Worm (Caenorhabditis elegans): Measurements from ENCODE around the gene xrn-1.
A peak's percentile ranks its signal among the peaks of the same experiment; 100 is the strongest.

Gene xrn-1

DNA sequence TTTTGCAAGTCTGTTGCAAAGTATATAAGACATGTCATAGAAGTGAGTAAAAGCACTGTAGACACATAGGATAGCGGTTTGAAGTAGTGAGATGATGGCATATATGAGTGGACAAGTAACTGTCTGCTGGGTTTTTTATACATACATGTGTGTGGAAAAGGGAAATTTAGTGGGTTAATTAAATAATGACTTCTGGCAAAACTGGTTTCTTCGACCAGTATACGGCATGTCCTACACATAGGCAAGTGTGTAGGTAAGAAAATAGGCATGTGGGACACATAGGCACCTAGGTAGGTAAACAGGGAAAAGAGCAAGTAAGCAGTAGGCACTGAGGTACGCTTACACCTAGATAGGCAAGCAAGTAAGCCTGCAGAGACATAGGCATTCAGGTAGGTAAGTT is 25.9 kb downstream of the xrn-1 start, which contains the start of gene col-87:
Gene col-87, minus strand, starts transcription at position 101 of the 400 bp plus-strand sequence.
- TF ChIP-seq ceh-34 (tag; optimal IDR thresholded peaks at IDR 0.05) (no peak), ceh-18 (tag; optimal IDR thresholded peaks at IDR 0.05) (no peak), mec-3 (tag; optimal IDR thresholded peaks at IDR 0.05; ENCODE audit: borderline replicate concordance) (no peak), npax-4 (tag; optimal IDR thresholded peaks at IDR 0.05) (no peak), ceh-9 (tag; optimal IDR thresholded peaks at IDR 0.05) (no peak), ceh-31 (tag; optimal IDR thresholded peaks at IDR 0.05) (no peak), C38D4.7 (GFP tag; optimal IDR thresholded peaks at IDR 0.05) (no peak), ceh-48 (tag; optimal IDR thresholded peaks at IDR 0.05) (no peak), dmd-4 (tag; optimal IDR thresholded peaks at IDR 0.05; ENCODE audit: borderline replicate concordance) (no peak), fax-1 (tag; optimal IDR thresholded peaks at IDR 0.05) (no peak), unc-42 (tag; optimal IDR thresholded peaks at IDR 0.05) (no peak), hlh-30 (tag; optimal IDR thresholded peaks at IDR 0.05; ENCODE audit: insufficient read depth) (no peak), nhr-232 (tag; optimal IDR thresholded peaks at IDR 0.05) (no peak)

- TF ChIP-seq sdc-2 (tag; optimal IDR thresholded peaks at IDR 0.05) (no peak), ceh-31 (tag; optimal IDR thresholded peaks at IDR 0.05) (no peak), eyg-1 (tag; optimal IDR thresholded peaks at IDR 0.05) (no peak), ref-2 (tag; optimal IDR thresholded peaks at IDR 0.05) (no peak), ceh-2 (tag; optimal IDR thresholded peaks at IDR 0.05) (no peak), ceh-48 (tag; optimal IDR thresholded peaks at IDR 0.05) (no peak), ceh-22 (tag; optimal IDR thresholded peaks at IDR 0.05) (no peak), tbx-2 (tag; optimal IDR thresholded peaks at IDR 0.05) (no peak), elt-2 (tag; optimal IDR thresholded peaks at IDR 0.05) (no peak), pros-1 (tag; optimal IDR thresholded peaks at IDR 0.05) (no peak), mec-3 (tag; optimal IDR thresholded peaks at IDR 0.05; ENCODE audit: borderline replicate concordance) (no peak), C38D4.7 (GFP tag; optimal IDR thresholded peaks at IDR 0.05) (no peak), odd-2 (tag; optimal IDR thresholded peaks at IDR 0.05) (no peak), ceh-45 (GFP tag; IDR thresholded peaks at IDR 0.05) (no peak), C08G9.2 (tag; optimal IDR thresholded peaks at IDR 0.05) (no peak), unc-42 (tag; optimal IDR thresholded peaks at IDR 0.05) (no peak), tbx-7 (tag; optimal IDR thresholded peaks at IDR 0.05) (no peak), nhr-11 (tag; optimal IDR thresholded peaks at IDR 0.05) (no peak)
Observed at ce11 chrII:14095875-14096274, 27.2 kb downstream of the xrn-1 start.

DNA sequence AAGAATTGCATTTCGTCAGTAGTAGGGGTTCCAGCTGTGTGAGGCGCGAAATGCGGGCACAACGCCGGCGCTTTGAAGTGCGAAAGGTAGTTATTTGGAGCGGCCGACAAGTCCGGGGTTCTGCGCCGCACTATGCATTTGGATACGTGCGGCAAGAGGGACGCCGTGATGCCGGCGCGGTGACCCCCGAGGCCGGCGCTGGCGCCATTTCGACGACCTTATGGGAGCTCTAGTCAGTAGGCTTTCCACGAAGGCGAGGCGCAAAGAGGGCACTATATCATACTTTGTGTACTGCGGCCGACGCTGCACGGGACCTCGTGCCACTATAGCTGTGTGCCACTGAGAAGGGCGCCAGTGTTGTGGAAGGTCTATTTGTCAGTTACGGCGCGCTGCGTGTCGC is 28.1 kb downstream of the xrn-1 start:
- TF ChIP-seq tbx-7 (tag; optimal IDR thresholded peaks at IDR 0.05): no peak
- peak; percentile 17 for TF ChIP-seq sdc-2 (tag; optimal IDR thresholded peaks at IDR 0.05)
- peak; percentile 46 for TF ChIP-seq elt-4 (tag; optimal IDR thresholded peaks at IDR 0.05)
- no peak for TF ChIP-seq lin-11 (tag; optimal IDR thresholded peaks at IDR 0.05)

- no peak for TF ChIP-seq ceh-2 (tag; optimal IDR thresholded peaks at IDR 0.05)
- no peak for TF ChIP-seq mec-3 (tag; optimal IDR thresholded peaks at IDR 0.05; ENCODE audit: borderline replicate concordance)
- no peak for TF ChIP-seq ahr-1 (tag; optimal IDR thresholded peaks at IDR 0.05)
Observed at ce11 chrII:14097518-14097917, 28.8 kb downstream of the xrn-1 start, which contains the start of gene Y39G8C.2. TSS of gene Y39G8C.2 (minus strand) at chrII:14097618.

- no peak for TF ChIP-seq unc-55 (GFP tag; optimal IDR thresholded peaks at IDR 0.05)
- peak; percentile 90 for TF ChIP-seq unc-42 (tag; optimal IDR thresholded peaks at IDR 0.05)
Observed at ce11 chrII:14098348-14098747, 29.6 kb downstream of the xrn-1 start.

ce11 chrII:14100963-14101362 is 32.3 kb downstream of the xrn-1 start, which contains the start of gene bkip-1:
TSS of gene bkip-1 (plus strand) at chrII:14101263.
- TF ChIP-seq tbx-2 (tag; optimal IDR thresholded peaks at IDR 0.05) (no peak), pha-4 (tag; optimal IDR thresholded peaks at IDR 0.05) (no peak), ama-1 (optimal IDR thresholded peaks at IDR 0.05) (no peak), ceh-45 (GFP tag; IDR thresholded peaks at IDR 0.05) (no peak), C08G9.2 (tag; optimal IDR thresholded peaks at IDR 0.05) (no peak), ref-2 (tag; optimal IDR thresholded peaks at IDR 0.05) (no peak), unc-55 (GFP tag; optimal IDR thresholded peaks at IDR 0.05) (no peak), ceh-6 (GFP tag; optimal IDR thresholded peaks at IDR 0.05) (no peak), ceh-18 (tag; optimal IDR thresholded peaks at IDR 0.05) (no peak), nhr-11 (tag; optimal IDR thresholded peaks at IDR 0.05) (no peak), hlh-15 (tag; optimal IDR thresholded peaks at IDR 0.05) (no peak), nfya-1 (tag; optimal IDR thresholded peaks at IDR 0.05) (no peak), ets-4 (tag; optimal IDR thresholded peaks at IDR 0.05) (no peak), lim-6 (tag; optimal IDR thresholded peaks at IDR 0.05) (no peak), ceh-48 (tag; optimal IDR thresholded peaks at IDR 0.05) (no peak)

Measured in whole organism, late embryonic.